Worm (Caenorhabditis elegans): Measurements from ENCODE around the gene Y94H6A.10.

Y94H6A.10 gene

DNA sequence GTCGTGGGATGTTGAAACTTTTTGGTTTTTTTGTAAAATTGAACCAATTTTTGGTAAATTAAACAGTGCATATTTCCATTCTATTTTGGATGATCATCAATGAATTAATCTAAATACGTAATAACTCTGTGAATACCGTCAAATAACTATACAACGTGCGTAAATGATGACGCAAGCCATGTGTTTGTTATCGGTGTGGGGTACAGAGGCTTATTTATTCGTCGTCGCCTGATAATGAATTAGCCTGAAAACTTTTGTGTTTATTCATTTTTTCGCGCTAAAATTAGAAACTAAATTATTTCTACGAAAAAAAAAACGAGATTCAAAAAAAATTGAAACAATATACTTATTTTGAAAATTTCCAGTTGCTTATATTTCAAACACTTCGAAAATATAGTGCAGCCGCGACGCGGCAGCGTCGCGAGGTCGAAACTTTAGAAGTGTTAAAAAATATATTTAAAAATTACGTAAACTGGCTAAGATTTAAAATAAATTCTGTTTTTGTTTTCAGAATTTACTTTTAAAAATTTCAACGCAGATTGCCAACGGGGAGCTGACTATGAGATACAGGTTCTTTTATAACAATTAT lies 38.5 kb upstream of the Y94H6A.10 start:
- TF ChIP-seq aly-1 (tag; optimal IDR thresholded peaks at IDR 0.05): no peak
- TF ChIP-seq ceh-13 (GFP tag; optimal IDR thresholded peaks at IDR 0.05): no peak
- no peak for TF ChIP-seq B0310.2 (tag; optimal IDR thresholded peaks at IDR 0.05)
- no peak for TF ChIP-seq pes-1 (GFP tag; IDR thresholded peaks at IDR 0.05)
- TF ChIP-seq hmg-4 (GFP tag; optimal IDR thresholded peaks at IDR 0.05): no peak
- TF ChIP-seq sea-1 (GFP tag; conservative IDR thresholded peaks at IDR 0.05): no peak
- no peak for TF ChIP-seq tbx-11 (GFP tag; IDR thresholded peaks at IDR 0.05)
- TF ChIP-seq flt-1 (GFP tag; IDR thresholded peaks at IDR 0.05): no peak
- no peak for TF ChIP-seq ets-7 (tag; optimal IDR thresholded peaks at IDR 0.05)
- no peak for TF ChIP-seq scrt-1 (GFP tag; IDR thresholded peaks at IDR 0.05)

DNA sequence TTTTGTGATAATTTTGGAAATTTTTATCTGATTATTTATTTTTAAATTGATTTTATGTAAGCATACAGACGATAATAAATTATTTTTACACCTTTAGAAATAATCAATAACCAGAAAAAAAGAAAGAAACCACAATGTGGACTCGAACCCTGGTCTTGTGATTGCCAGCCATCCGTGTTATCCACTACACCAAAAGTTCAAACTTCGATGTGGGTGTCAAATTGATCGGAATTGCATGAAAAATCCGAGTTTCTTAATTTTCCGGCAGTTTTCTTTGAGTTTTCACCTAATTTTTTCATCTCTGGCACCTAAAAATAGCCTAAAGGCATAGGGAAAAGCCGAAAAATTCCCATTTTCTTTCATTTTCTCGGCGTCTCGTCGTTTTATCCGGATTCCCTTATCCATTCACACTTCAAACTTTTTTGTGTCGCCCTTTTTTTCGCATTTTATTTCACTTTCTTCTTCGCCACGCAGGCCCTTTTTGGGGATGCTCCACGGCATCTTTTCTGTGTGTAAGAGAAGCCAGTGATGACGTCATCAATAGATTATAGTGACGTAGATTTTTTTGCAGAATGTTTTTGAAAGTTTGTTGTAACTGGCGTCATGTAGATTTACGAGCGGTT lies 37.0 kb upstream of the Y94H6A.10 start:
- TF ChIP-seq ceh-13 (GFP tag; optimal IDR thresholded peaks at IDR 0.05) (no peak), pes-1 (GFP tag; IDR thresholded peaks at IDR 0.05) (no peak), hmg-4 (GFP tag; optimal IDR thresholded peaks at IDR 0.05) (no peak), flt-1 (GFP tag; IDR thresholded peaks at IDR 0.05) (no peak), aly-1 (tag; optimal IDR thresholded peaks at IDR 0.05) (no peak), sea-1 (GFP tag; conservative IDR thresholded peaks at IDR 0.05) (no peak), ama-1 (optimal IDR thresholded peaks at IDR 0.05) (no peak), tra-4 (tag; optimal IDR thresholded peaks at IDR 0.05) (no peak), tbx-11 (GFP tag; IDR thresholded peaks at IDR 0.05) (no peak)

- no peak for TF ChIP-seq pes-1 (GFP tag; IDR thresholded peaks at IDR 0.05)
- TF ChIP-seq hmg-4 (GFP tag; optimal IDR thresholded peaks at IDR 0.05): no peak
- TF ChIP-seq ceh-13 (GFP tag; optimal IDR thresholded peaks at IDR 0.05): no peak
- TF ChIP-seq aly-1 (tag; optimal IDR thresholded peaks at IDR 0.05): no peak
- TF ChIP-seq tbx-11 (GFP tag; IDR thresholded peaks at IDR 0.05): no peak
- no peak for TF ChIP-seq hnd-1 (tag; optimal IDR thresholded peaks at IDR 0.05)
- TF ChIP-seq ama-1 (optimal IDR thresholded peaks at IDR 0.05): no peak
- no peak for TF ChIP-seq tra-4 (tag; optimal IDR thresholded peaks at IDR 0.05)
- TF ChIP-seq scrt-1 (GFP tag; IDR thresholded peaks at IDR 0.05): no peak
- TF ChIP-seq sea-1 (GFP tag; conservative IDR thresholded peaks at IDR 0.05): no peak
- no peak for TF ChIP-seq flt-1 (GFP tag; IDR thresholded peaks at IDR 0.05)
These were observed 32.1 kb upstream of the Y94H6A.10 start, which contains the start of gene nhr-277 for ce11 chrIV:2742470-2743044. nhr-277 (plus strand) TSS chrIV:2742994.

DNA sequence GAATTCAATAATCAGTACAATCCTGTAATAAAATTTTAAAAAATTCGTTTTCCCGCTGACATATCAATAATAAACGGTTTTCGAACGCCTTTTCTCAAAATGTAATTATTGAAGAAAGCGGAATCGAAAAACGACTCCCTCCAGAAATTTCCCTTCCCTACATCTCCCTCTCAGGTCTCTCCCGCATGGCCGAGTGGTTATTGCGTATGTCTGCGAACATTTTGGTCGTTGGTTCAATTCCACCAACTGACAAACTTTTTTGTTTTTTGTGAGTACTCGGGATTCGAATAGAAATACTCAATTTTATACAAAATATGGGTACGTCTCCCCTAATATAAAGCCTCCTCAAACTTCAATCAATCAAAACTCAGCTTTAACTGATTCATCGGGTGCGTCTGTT lies 29.6 kb upstream of the Y94H6A.10 start:
- TF ChIP-seq scrt-1 (GFP tag; IDR thresholded peaks at IDR 0.05) (peak; percentile 95), tbx-37 (GFP tag; conservative IDR thresholded peaks at IDR 0.05) (peak; percentile 96), tbx-11 (GFP tag; IDR thresholded peaks at IDR 0.05) (peak; percentile 93), sea-1 (GFP tag; conservative IDR thresholded peaks at IDR 0.05) (peak; percentile 97), flt-1 (GFP tag; IDR thresholded peaks at IDR 0.05) (peak; percentile 94), pes-1 (GFP tag; IDR thresholded peaks at IDR 0.05) (peak; percentile 95)

ce11 chrIV:2738466-2738865 lies 28.0 kb upstream of the Y94H6A.10 start:
- TF ChIP-seq ama-1 (optimal IDR thresholded peaks at IDR 0.05) (no peak), F13C5.2 (tag; optimal IDR thresholded peaks at IDR 0.05) (no peak)

DNA sequence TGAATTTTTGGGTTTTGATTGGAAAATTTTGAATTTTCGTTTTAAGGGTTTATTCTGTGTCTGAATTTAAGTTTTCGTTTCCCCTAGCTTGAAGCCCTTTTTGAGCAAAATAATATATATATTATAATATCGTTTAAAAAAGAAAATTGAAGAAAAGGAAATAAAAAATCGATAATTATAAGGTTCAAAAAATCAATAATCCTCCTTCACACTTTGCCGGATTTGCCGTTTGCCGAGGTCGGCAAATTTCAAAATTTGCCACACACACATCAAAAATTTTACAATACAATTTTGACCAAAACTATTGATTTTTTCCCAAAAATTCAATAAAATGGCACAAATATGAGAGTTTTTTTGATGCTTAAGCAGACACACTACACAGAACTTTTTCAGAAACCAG lies 26.1 kb upstream of the Y94H6A.10 start:
- no peak for TF ChIP-seq tbx-11 (GFP tag; IDR thresholded peaks at IDR 0.05)
- TF ChIP-seq ceh-36 (tag; optimal IDR thresholded peaks at IDR 0.05): no peak
- TF ChIP-seq hmg-4 (GFP tag; optimal IDR thresholded peaks at IDR 0.05): no peak
- no peak for TF ChIP-seq hmbx-1 (tag; optimal IDR thresholded peaks at IDR 0.05)
- no peak for TF ChIP-seq ets-7 (tag; optimal IDR thresholded peaks at IDR 0.05)
- no peak for TF ChIP-seq flt-1 (GFP tag; IDR thresholded peaks at IDR 0.05)
- TF ChIP-seq tra-4 (tag; optimal IDR thresholded peaks at IDR 0.05): no peak

DNA sequence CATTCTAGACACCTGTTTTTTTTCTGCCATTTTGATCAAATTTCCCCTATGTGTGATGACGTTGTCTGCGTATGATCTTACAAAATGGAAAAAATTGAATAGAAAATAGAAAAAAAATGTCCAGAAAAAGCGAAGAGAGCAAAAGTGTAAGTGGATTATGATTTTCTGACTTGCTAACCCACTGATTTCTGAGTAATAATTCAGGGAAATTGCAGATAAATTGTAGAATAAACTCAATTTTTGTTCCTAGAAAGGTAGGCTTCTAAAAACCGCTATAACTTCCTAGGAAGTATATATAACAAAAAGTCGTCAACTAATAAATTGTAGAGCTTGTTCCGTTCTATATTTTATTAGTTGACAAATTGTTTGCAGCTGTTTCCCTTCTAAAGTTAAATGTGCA lies 24.2 kb upstream of the Y94H6A.10 start:
- no peak for TF ChIP-seq B0310.2 (tag; optimal IDR thresholded peaks at IDR 0.05)
- TF ChIP-seq aly-1 (tag; optimal IDR thresholded peaks at IDR 0.05): no peak
- no peak for TF ChIP-seq ama-1 (optimal IDR thresholded peaks at IDR 0.05)
- no peak for TF ChIP-seq scrt-1 (GFP tag; IDR thresholded peaks at IDR 0.05)
- no peak for TF ChIP-seq pes-1 (GFP tag; IDR thresholded peaks at IDR 0.05)
- no peak for TF ChIP-seq sea-1 (GFP tag; conservative IDR thresholded peaks at IDR 0.05)
- no peak for TF ChIP-seq F13C5.2 (tag; optimal IDR thresholded peaks at IDR 0.05)
- TF ChIP-seq flt-1 (GFP tag; IDR thresholded peaks at IDR 0.05): no peak
- TF ChIP-seq ceh-13 (GFP tag; optimal IDR thresholded peaks at IDR 0.05): no peak
- no peak for TF ChIP-seq ets-7 (tag; optimal IDR thresholded peaks at IDR 0.05)
- no peak for TF ChIP-seq tbx-37 (GFP tag; conservative IDR thresholded peaks at IDR 0.05)
- no peak for TF ChIP-seq hnd-1 (tag; optimal IDR thresholded peaks at IDR 0.05)

- TF ChIP-seq ets-7 (tag; optimal IDR thresholded peaks at IDR 0.05) (no peak), ceh-13 (GFP tag; optimal IDR thresholded peaks at IDR 0.05) (no peak), tbx-11 (GFP tag; IDR thresholded peaks at IDR 0.05) (no peak), ama-1 (optimal IDR thresholded peaks at IDR 0.05) (no peak), hmbx-1 (tag; optimal IDR thresholded peaks at IDR 0.05) (no peak), B0310.2 (tag; optimal IDR thresholded peaks at IDR 0.05) (no peak), hnd-1 (tag; optimal IDR thresholded peaks at IDR 0.05) (no peak), F13C5.2 (tag; optimal IDR thresholded peaks at IDR 0.05) (no peak), hmg-4 (GFP tag; optimal IDR thresholded peaks at IDR 0.05) (no peak), pes-1 (GFP tag; IDR thresholded peaks at IDR 0.05) (no peak), sea-1 (GFP tag; conservative IDR thresholded peaks at IDR 0.05) (no peak), ceh-36 (tag; optimal IDR thresholded peaks at IDR 0.05) (no peak), tra-4 (tag; optimal IDR thresholded peaks at IDR 0.05) (no peak), tbx-37 (GFP tag; conservative IDR thresholded peaks at IDR 0.05) (no peak), flt-1 (GFP tag; IDR thresholded peaks at IDR 0.05) (no peak), aly-1 (tag; optimal IDR thresholded peaks at IDR 0.05) (no peak), scrt-1 (GFP tag; IDR thresholded peaks at IDR 0.05) (no peak)
These were observed 19.5 kb upstream of the Y94H6A.10 start, which contains the start of gene Y94H6A.2 for ce11 chrIV:2729957-2730356. Y94H6A.2 (plus strand) TSS chrIV:2730292.
